Worm (Caenorhabditis elegans): ENCODE results near the gene tmem-120.

DNA sequence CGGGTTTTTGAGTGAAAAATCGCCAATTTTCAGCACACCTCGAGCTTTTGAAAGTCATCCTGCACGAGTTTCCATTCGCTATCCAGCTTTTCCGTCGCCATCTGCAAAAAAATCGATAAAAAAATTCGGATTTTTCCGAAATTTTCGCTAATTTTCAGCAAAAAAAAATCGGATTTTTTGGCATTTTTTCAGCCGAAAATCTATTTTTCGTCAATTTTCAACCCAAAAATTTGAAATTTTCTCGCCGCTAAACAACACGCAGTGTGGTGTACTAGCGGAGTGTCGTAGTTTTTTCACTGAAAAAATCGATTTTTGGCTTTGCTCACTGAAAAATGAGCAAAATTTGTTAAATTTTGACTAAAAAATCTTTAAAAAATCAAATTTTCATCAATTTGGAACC, at the start of gene tmem-120:
- no peak for TF ChIP-seq C38D4.7 (GFP tag; optimal IDR thresholded peaks at IDR 0.05)
- TF ChIP-seq pag-3 (tag; optimal IDR thresholded peaks at IDR 0.05; ENCODE audit: borderline replicate concordance) = no peak
- no peak for TF ChIP-seq unc-86 (tag; optimal IDR thresholded peaks at IDR 0.05)
- TF ChIP-seq fkh-10 (GFP tag; optimal IDR thresholded peaks at IDR 0.05) = no peak
- TF ChIP-seq ttx-3 (tag; optimal IDR thresholded peaks at IDR 0.05) = no peak
- no peak for TF ChIP-seq fax-1 (tag; optimal IDR thresholded peaks at IDR 0.05)
- TF ChIP-seq ceh-14 (tag; optimal IDR thresholded peaks at IDR 0.05) = no peak
- no peak for TF ChIP-seq gmeb-2 (tag; optimal IDR thresholded peaks at IDR 0.05)
- TF ChIP-seq F13H6.1 (tag; optimal IDR thresholded peaks at IDR 0.05) = no peak
- TF ChIP-seq ceh-22 (tag; optimal IDR thresholded peaks at IDR 0.05) = no peak

Measured in whole organism, late embryonic.